Worm (Caenorhabditis elegans) whole organism, L4 larva: ENCODE results near the gene ZC84.6.

Experiments
- T26A8.4 ChIP-seq: fragments of 200-800 bp; sonication (Bioruptor generic); IDR thresholded peaks from 2 replicates; pipeline ENCODE4 v1.3.6; 2022; ENCODE audit warnings: missing genetic modification characterization, missing compliant biosample characterization
- dmd-8 ChIP-seq: fragments of 200-800 bp; sonication (Bioruptor generic); IDR thresholded peaks from 2 replicates; pipeline ENCODE4 v1.3.6; 2022; ENCODE audit warnings: missing genetic modification characterization, missing compliant biosample characterization
- hlh-30 ChIP-seq: sonication (generic microtip); optimal IDR thresholded peaks from 2 replicates; lab custom pipeline; 2017; ENCODE audit warnings: antibody characterized with exemption, mild to moderate bottlenecking, missing genetic modification characterization, missing compliant biosample characterization; ENCODE audit not compliant: insufficient read depth
- lsy-2 ChIP-seq, 2 experiments: fragments of 150-350 bp in 1 of 2; sonication (generic microtip) in 1 of 2; optimal IDR thresholded peaks; 2 replicates each; lab custom pipeline; 2014 to 2017; ENCODE audit warnings: missing biosample characterization in 2 of 2, missing genetic modification characterization in 2 of 2
- nhr-77 ChIP-seq: fragments of 150-350 bp; optimal IDR thresholded peaks from 2 replicates; lab custom pipeline; 2014; ENCODE audit warnings: missing biosample characterization, missing genetic modification characterization
- spr-1 ChIP-seq: sonication (generic microtip); optimal IDR thresholded peaks from 2 replicates; lab custom pipeline; 2016; ENCODE audit warnings: mild to moderate bottlenecking, missing genetic modification characterization, missing compliant biosample characterization
- ztf-7 ChIP-seq: fragments of 150-350 bp; optimal IDR thresholded peaks from 2 replicates; lab custom pipeline; 2014; ENCODE audit warnings: missing biosample characterization, missing genetic modification characterization

DNA sequence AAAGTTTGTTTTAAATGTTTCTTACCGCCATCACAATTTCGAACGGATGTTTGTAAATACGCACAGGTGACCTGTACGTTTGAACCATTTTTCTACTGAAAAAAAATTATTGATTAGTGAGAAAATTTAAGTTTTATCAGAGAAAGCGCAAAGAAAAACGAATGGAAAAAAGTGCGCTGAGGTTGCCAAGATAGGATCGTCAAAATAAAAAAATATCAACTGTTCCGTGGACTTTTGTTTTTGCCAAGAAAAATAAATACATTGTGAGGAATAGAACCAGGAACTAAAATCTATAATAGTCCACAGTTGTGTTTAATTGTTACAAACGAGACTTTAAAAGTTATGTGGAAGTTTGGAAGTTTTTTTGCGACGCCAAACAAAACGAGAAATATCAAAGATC, 36.7 kb upstream of the ZC84.6 start, which contains the start of gene T23G5.2:
- no peak for TF ChIP-seq spr-1
- TF ChIP-seq lsy-2 (tag; optimal IDR thresholded peaks at IDR 0.05; lab: Kevin White, UChicago), result no peak
- TF ChIP-seq T26A8.4 (GFP tag; lab: Robert Waterston, UW), result no peak
- TF ChIP-seq nhr-77 (tag; lab: Kevin White, UChicago), result no peak
- no peak for TF ChIP-seq dmd-8 (GFP tag; lab: Robert Waterston, UW)
- TF ChIP-seq hlh-30 (tag; lab: Kevin White, UChicago), result no peak
- TF ChIP-seq ztf-7 (tag; lab: Kevin White, UChicago), result no peak
